Worm (Caenorhabditis elegans): ENCODE measurements around the gene C01G6.4.

C01G6.4 gene

DNA sequence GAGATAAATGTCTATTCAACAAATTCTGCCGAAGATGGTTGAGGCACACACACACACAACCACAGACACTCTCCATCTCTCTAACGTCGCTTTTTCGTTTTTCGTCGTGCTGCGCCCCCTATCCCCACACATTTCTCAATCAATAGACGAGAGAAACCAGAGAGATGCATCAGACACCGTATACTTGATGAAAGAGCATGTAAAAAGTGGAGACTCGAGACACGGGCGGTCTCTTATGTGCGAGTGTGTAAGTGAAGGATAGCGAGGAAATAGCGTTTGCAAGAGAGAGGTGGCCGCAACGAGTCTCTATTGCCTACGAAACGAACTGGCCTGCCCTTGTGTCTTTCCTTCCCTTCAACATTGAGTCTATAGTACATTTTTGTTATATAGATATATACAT lies 9.9 kb upstream of the C01G6.4 start (continued):
- no peak for TF ChIP-seq egrh-3 (GFP tag; IDR thresholded peaks at IDR 0.05)
- no peak for TF ChIP-seq egl-18 (GFP tag; IDR thresholded peaks at IDR 0.05)
- no peak for TF ChIP-seq F55B11.4 (tag; optimal IDR thresholded peaks at IDR 0.05; ENCODE audit: borderline replicate concordance, insufficient read depth)
- TF ChIP-seq C17E4.6 (GFP tag; IDR thresholded peaks at IDR 0.05) = no peak
- TF ChIP-seq ztf-22 (GFP tag; optimal IDR thresholded peaks at IDR 0.05) = peak; percentile 40
- no peak for TF ChIP-seq ztf-25 (GFP tag; IDR thresholded peaks at IDR 0.05)
- TF ChIP-seq repo-1 (tag; optimal IDR thresholded peaks at IDR 0.05) = peak; percentile 65
- no peak for TF ChIP-seq rec-8 (tag; optimal IDR thresholded peaks at IDR 0.05)
- TF ChIP-seq ceh-91 (GFP tag; IDR thresholded peaks at IDR 0.05) = no peak
- TF ChIP-seq nhr-179 (tag; optimal IDR thresholded peaks at IDR 0.05) = no peak
- no peak for TF ChIP-seq hlh-26 (GFP tag; conservative IDR thresholded peaks at IDR 0.05)
- peak; percentile 69 for TF ChIP-seq cebp-1 (GFP tag; IDR thresholded peaks at IDR 0.05)
- peak; percentile 91 for TF ChIP-seq cebp-1 (tag; optimal IDR thresholded peaks at IDR 0.05)
- 0 out of 2 replicates have a peak, but pooled peaks have one; percentile 67 for TF ChIP-seq egl-44 (GFP tag; IDR thresholded peaks at IDR 0.05)
- TF ChIP-seq die-1 (tag; optimal IDR thresholded peaks at IDR 0.05) = peak; percentile 32
- no peak for TF ChIP-seq B0261.1 (tag; optimal IDR thresholded peaks at IDR 0.05)
- TF ChIP-seq cebp-2 (GFP tag; IDR thresholded peaks at IDR 0.05) = peak; percentile 78; the same call in 1 of the 2 replicates
- TF ChIP-seq ceh-27 (GFP tag; optimal IDR thresholded peaks at IDR 0.05) = peak; percentile 81
- peak; percentile 63 for TF ChIP-seq lin-26 (GFP tag; IDR thresholded peaks at IDR 0.05)
- no peak for TF ChIP-seq nhr-120 (GFP tag; IDR thresholded peaks at IDR 0.05)
- TF ChIP-seq zfh-2 (GFP tag; conservative IDR thresholded peaks at IDR 0.05) = peak; percentile 94
- TF ChIP-seq F39B2.1 (GFP tag; IDR thresholded peaks at IDR 0.05) = no peak
- TF ChIP-seq Y53G8AR.9 (GFP tag; conservative IDR thresholded peaks at IDR 0.05) = peak; percentile 81
- peak; percentile 64 for TF ChIP-seq ztf-18 (tag; optimal IDR thresholded peaks at IDR 0.05)
- peak; percentile 87 for TF ChIP-seq ZK185.1 (tag; optimal IDR thresholded peaks at IDR 0.05; ENCODE audit: poor library complexity, severe bottlenecking)
- no peak for TF ChIP-seq F37B4.10 (GFP tag; IDR thresholded peaks at IDR 0.05)
- peak; percentile 83 for TF ChIP-seq ekl-4 (GFP tag; IDR thresholded peaks at IDR 0.05)
- TF ChIP-seq B0019.2 (GFP tag; conservative IDR thresholded peaks at IDR 0.05) = no peak
- no peak for TF ChIP-seq efl-1 (GFP tag; optimal IDR thresholded peaks at IDR 0.05)
- TF ChIP-seq snpc-4 (GFP tag; optimal IDR thresholded peaks at IDR 0.05) = no peak
- TF ChIP-seq snpc-4 (tag; optimal IDR thresholded peaks at IDR 0.05) = peak; percentile 59 to 79 (median 70)
- 0 out of 2 replicates have a peak, but pooled peaks have one; percentile 31 for TF ChIP-seq Y56A3A.18 (GFP tag; IDR thresholded peaks at IDR 0.05)
- no peak for TF ChIP-seq madf-8 (GFP tag; conservative IDR thresholded peaks at IDR 0.05)
- TF ChIP-seq lin-40 (tag; optimal IDR thresholded peaks at IDR 0.05) = peak; percentile 87
- TF ChIP-seq hsf-1 (GFP tag; IDR thresholded peaks at IDR 0.05) = no peak
- TF ChIP-seq F22D6.2 (tag; optimal IDR thresholded peaks at IDR 0.05) = peak; percentile 34
- TF ChIP-seq bed-1 (GFP tag; IDR thresholded peaks at IDR 0.05) = no peak
- peak; percentile 58; the same call in 1 of the 2 replicates for TF ChIP-seq rcor-1 (GFP tag; IDR thresholded peaks at IDR 0.05)
- peak; percentile 66 for TF ChIP-seq mcd-1 (GFP tag; IDR thresholded peaks at IDR 0.05)
- peak; percentile 98 for TF ChIP-seq nhr-80 (tag; optimal IDR thresholded peaks at IDR 0.05)
- no peak for TF ChIP-seq F57C9.4 (tag; optimal IDR thresholded peaks at IDR 0.05)
